Fruit fly (Drosophila melanogaster) whole organism, adult: ENCODE data around the gene CG14431.

Source experiments
- CG12768 ChIP-seq: fragments of 200-800 bp; sonication (Bioruptor generic); optimal IDR thresholded peaks from 2 replicates; lab custom pipeline; 2017; ENCODE audit warnings: missing biosample characterization, missing genetic modification characterization, mild to moderate bottlenecking, moderate library complexity, missing genetic modification reagents
- Crg-1 ChIP-seq: fragments of 200-800 bp; sonication (Bioruptor generic); optimal IDR thresholded peaks from 2 replicates; lab custom pipeline; 2016; ENCODE audit warnings: missing biosample characterization, missing genetic modification characterization
- Hr96 ChIP-seq: fragments of 200-800 bp; sonication (Bioruptor generic); optimal IDR thresholded peaks from 2 replicates; lab custom pipeline; 2016; ENCODE audit warnings: missing biosample characterization, missing genetic modification characterization
- cnc ChIP-seq, 2 experiments: fragments of >200 bp; optimal IDR thresholded peaks; 2 replicates each; lab custom pipeline; 2017
- kay ChIP-seq: fragments of 200-800 bp; sonication (Bioruptor generic); peaks from one replicate; lab custom pipeline; 2016; ENCODE audit warnings: missing biosample characterization, missing genetic modification characterization, borderline replicate concordance

DNA sequence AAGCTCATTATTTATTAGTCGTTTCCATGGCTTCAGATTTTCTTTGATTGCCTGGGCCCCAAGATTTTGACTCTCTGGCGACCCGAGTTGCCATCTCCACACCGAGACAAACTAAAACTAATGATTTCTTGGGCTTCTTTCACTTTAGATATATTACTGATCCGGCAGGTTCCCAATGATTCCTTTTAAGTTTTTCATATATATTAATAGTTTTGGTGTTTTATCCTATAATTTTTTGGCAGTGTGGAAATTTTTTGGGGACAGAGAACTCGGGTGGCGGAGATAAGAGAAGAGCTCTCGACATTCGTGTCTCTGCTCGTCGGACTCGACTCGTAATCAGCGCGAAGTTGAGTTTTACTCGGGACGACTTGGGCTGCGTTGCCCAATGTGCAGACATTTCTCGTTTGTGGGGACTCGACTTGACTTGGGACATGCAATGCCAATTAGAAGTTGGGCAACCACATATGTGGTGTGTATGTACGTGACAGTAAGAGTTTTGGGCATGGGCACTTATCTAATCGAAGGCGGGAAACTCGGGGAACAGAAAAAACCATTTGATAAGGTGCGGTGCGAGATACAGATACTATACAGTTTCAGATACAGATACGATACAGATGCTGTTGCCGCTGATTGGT lies 93.2 kb downstream of the CG14431 start:
- TF ChIP-seq Hr96 (GFP tag; lab: Kevin White, UChicago) (no peak), kay (GFP tag; lab: Kevin White, UChicago) (no peak), CG12768 (GFP tag; lab: Kevin White, UChicago) (no peak), cnc (optimal IDR thresholded peaks at IDR 0.05; lab: Kevin White, UChicago) (no peak), Crg-1 (GFP tag; lab: Kevin White, UChicago) (no peak)
